Worm (Caenorhabditis elegans): ENCODE measurements around the gene unc-71.

unc-71 gene

ce11 chrIII:12877527-12878234 is 13.9 kb downstream of the unc-71 start, which contains the start of the genes cec-7 and enu-3.5 (continued):
- no peak for TF ChIP-seq zim-3 (tag; optimal IDR thresholded peaks at IDR 0.05)
- TF ChIP-seq lag-1 (GFP tag; IDR thresholded peaks at IDR 0.05): no peak
- no peak for TF ChIP-seq T26A5.8 (tag; optimal IDR thresholded peaks at IDR 0.05)
- TF ChIP-seq egl-18 (GFP tag; IDR thresholded peaks at IDR 0.05): no peak
- TF ChIP-seq lir-1 (GFP tag; conservative IDR thresholded peaks at IDR 0.05): no peak
- TF ChIP-seq atf-7 (tag; optimal IDR thresholded peaks at IDR 0.05): no peak

DNA sequence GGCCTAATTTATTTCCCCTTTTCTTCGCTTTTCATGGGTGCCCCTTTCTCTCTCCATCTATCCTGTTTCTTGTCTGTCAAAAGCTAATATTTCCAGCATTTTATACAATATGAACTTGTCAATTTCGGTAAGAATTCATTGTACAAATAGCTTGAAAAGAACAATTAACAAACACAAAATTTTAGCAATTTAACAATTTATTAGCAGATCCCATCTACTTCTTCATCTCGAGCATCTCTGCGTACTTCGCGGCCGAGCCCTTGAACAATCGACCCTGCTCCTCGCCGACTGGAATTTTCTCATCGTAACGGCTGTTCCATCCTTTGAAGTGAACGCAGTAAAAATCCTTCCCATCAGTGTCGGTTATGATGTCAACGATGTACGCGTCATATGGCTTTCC is 15.9 kb downstream of the unc-71 start:
- TF ChIP-seq F52B5.7 (tag; optimal IDR thresholded peaks at IDR 0.05): peak; percentile 1
- TF ChIP-seq ceh-58 (GFP tag; IDR thresholded peaks at IDR 0.05): no peak
- no peak for TF ChIP-seq lir-1 (GFP tag; conservative IDR thresholded peaks at IDR 0.05)
- TF ChIP-seq rcor-1 (GFP tag; IDR thresholded peaks at IDR 0.05): no peak
- no peak for TF ChIP-seq ceh-27 (GFP tag; optimal IDR thresholded peaks at IDR 0.05)
- TF ChIP-seq pbrm-1 (GFP tag; IDR thresholded peaks at IDR 0.05): peak; percentile 33; the same call in 1 of the 2 replicates
- peak; percentile 22 for TF ChIP-seq repo-1 (tag; optimal IDR thresholded peaks at IDR 0.05)
- TF ChIP-seq ztf-26 (tag; optimal IDR thresholded peaks at IDR 0.05): no peak
- TF ChIP-seq athp-1 (tag; optimal IDR thresholded peaks at IDR 0.05): peak; percentile 31
- TF ChIP-seq hmg-1.2 (GFP tag; IDR thresholded peaks at IDR 0.05): peak; percentile 19; the same call in 1 of the 2 replicates
- peak; percentile 58; the same call in 1 of the 2 replicates for TF ChIP-seq Y53G8AR.9 (GFP tag; conservative IDR thresholded peaks at IDR 0.05)
- 0 out of 2 replicates have a peak, but pooled peaks have one; percentile 42 for TF ChIP-seq Y79H2A.3 (GFP tag; conservative IDR thresholded peaks at IDR 0.05)
- TF ChIP-seq rec-8 (tag; optimal IDR thresholded peaks at IDR 0.05): no peak
- TF ChIP-seq ceh-100 (GFP tag; IDR thresholded peaks at IDR 0.05): 0 out of 2 replicates have a peak, but pooled peaks have one; percentile 29
- TF ChIP-seq ama-1 (optimal IDR thresholded peaks at IDR 0.05): no peak
- TF ChIP-seq ama-1 (GFP tag; optimal IDR thresholded peaks at IDR 0.05): peak; percentile 64 to 70
- TF ChIP-seq mxl-1 (tag; optimal IDR thresholded peaks at IDR 0.05): no peak
- TF ChIP-seq pha-4 (tag; optimal IDR thresholded peaks at IDR 0.05): no peak
- no peak for TF ChIP-seq nfyb-1 (GFP tag; IDR thresholded peaks at IDR 0.05)
- TF ChIP-seq dpff-1 (tag; optimal IDR thresholded peaks at IDR 0.05): no peak
- TF ChIP-seq madf-3 (GFP tag; IDR thresholded peaks at IDR 0.05): no peak
- TF ChIP-seq B0336.3 (GFP tag; IDR thresholded peaks at IDR 0.05): peak; percentile 59; the same call in 1 of the 2 replicates
- TF ChIP-seq akir-1 (GFP tag; optimal IDR thresholded peaks at IDR 0.05): no peak
- 0 out of 2 replicates have a peak, but pooled peaks have one; percentile 12 for TF ChIP-seq D2030.7 (GFP tag; IDR thresholded peaks at IDR 0.05)
- no peak for TF ChIP-seq nhr-179 (tag; optimal IDR thresholded peaks at IDR 0.05)
- TF ChIP-seq K12H6.12 (tag; optimal IDR thresholded peaks at IDR 0.05): no peak
- no peak for TF ChIP-seq ztf-22 (GFP tag; optimal IDR thresholded peaks at IDR 0.05)
- TF ChIP-seq let-607 (tag; optimal IDR thresholded peaks at IDR 0.05): no peak
- peak; percentile 57 for TF ChIP-seq madf-6 (GFP tag; IDR thresholded peaks at IDR 0.05)
- 0 out of 2 replicates have a peak, but pooled peaks have one; percentile 49 for TF ChIP-seq ekl-4 (GFP tag; IDR thresholded peaks at IDR 0.05)
- no peak for TF ChIP-seq ZK185.1 (tag; optimal IDR thresholded peaks at IDR 0.05; ENCODE audit: poor library complexity, severe bottlenecking)
- no peak for TF ChIP-seq B0019.2 (GFP tag; conservative IDR thresholded peaks at IDR 0.05)
- TF ChIP-seq hsf-1 (GFP tag; IDR thresholded peaks at IDR 0.05): peak; percentile 55; the same call in 1 of the 2 replicates
- TF ChIP-seq F49E8.2 (tag; optimal IDR thresholded peaks at IDR 0.05; ENCODE audit: insufficient read depth): peak; percentile 90
- peak; percentile 31 for TF ChIP-seq tbp1 (GFP tag; optimal IDR thresholded peaks at IDR 0.05)
- 0 out of 2 replicates have a peak, but pooled peaks have one; percentile 10 for TF ChIP-seq F33H1.4 (GFP tag; IDR thresholded peaks at IDR 0.05)
- TF ChIP-seq cebp-1 (GFP tag; IDR thresholded peaks at IDR 0.05): no peak
- peak; percentile 19 for TF ChIP-seq cebp-1 (tag; optimal IDR thresholded peaks at IDR 0.05)
- TF ChIP-seq F10E7.11 (tag; optimal IDR thresholded peaks at IDR 0.05): no peak
- peak; percentile 31 for TF ChIP-seq die-1 (tag; optimal IDR thresholded peaks at IDR 0.05)
- TF ChIP-seq hrde-1 (tag; optimal IDR thresholded peaks at IDR 0.05; ENCODE audit: borderline replicate concordance): peak; percentile 47

Data from whole organism, young adult.